Fruit fly (Drosophila melanogaster) whole organism, embryonic: ENCODE data around the gene BuGZ.

ENCODE experiments used
- Ada2b ChIP-seq: fragments of 200-800 bp; sonication (Bioruptor generic); IDR thresholded peaks from 2 replicates; pipeline ENCODE4 v1.3.6; 2022; ENCODE audit warnings: missing biosample characterization, missing genetic modification characterization
- B-H1 ChIP-seq: fragments of 200-800 bp; sonication (Bioruptor generic); IDR thresholded peaks from 3 replicates; pipeline ENCODE4 v1.3.6; 2022; ENCODE audit warnings: missing biosample characterization, missing genetic modification characterization
- Bgb ChIP-seq: fragments of 200-800 bp; sonication (Bioruptor generic); IDR thresholded peaks from 2 replicates; pipeline ENCODE4 v1.3.6; 2022; ENCODE audit warnings: missing biosample characterization, missing genetic modification characterization; ENCODE audit not compliant: partially characterized antibody
- C15 ChIP-seq: fragments of 200-800 bp; sonication (Bioruptor generic); IDR thresholded peaks from 3 replicates; pipeline ENCODE4 v1.3.6; 2022; ENCODE audit warnings: missing biosample characterization, missing genetic modification characterization
- CG10565 ChIP-seq: fragments of 200-800 bp; sonication (Bioruptor generic); optimal IDR thresholded peaks from 3 replicates; lab custom pipeline; 2016; ENCODE audit warnings: missing biosample characterization, mild to moderate bottlenecking, missing genetic modification characterization
- CG12155 ChIP-seq: fragments of 200-800 bp; sonication (Bioruptor generic); optimal IDR thresholded peaks from 3 replicates; lab custom pipeline; 2016; ENCODE audit warnings: missing biosample characterization, missing genetic modification characterization
- CG12942 ChIP-seq: fragments of 200-800 bp; sonication (Bioruptor generic); optimal IDR thresholded peaks from 3 replicates; lab custom pipeline; 2016; ENCODE audit warnings: missing biosample characterization, missing genetic modification characterization
- CG13287 ChIP-seq: fragments of 200-800 bp; sonication (Bioruptor generic); IDR thresholded peaks from 2 replicates; pipeline ENCODE4 v1.3.6; 2022; ENCODE audit warnings: missing biosample characterization, missing genetic modification characterization; ENCODE audit not compliant: partially characterized antibody
- CG13894 ChIP-seq: fragments of 200-800 bp; sonication (Bioruptor generic); optimal IDR thresholded peaks from 3 replicates; lab custom pipeline; 2018; ENCODE audit warnings: missing biosample characterization, mild to moderate bottlenecking, missing genetic modification characterization, moderate library complexity
- CG14014 ChIP-seq: fragments of 200-800 bp; sonication (Bioruptor generic); IDR thresholded peaks from 2 replicates; pipeline ENCODE4 v1.3.6; 2022; ENCODE audit warnings: missing biosample characterization, missing genetic modification characterization
- CG14441 ChIP-seq: fragments of 200-800 bp; sonication (Bioruptor generic); IDR thresholded peaks from 2 replicates; pipeline ENCODE4 v1.3.6; 2022; ENCODE audit warnings: missing biosample characterization, missing genetic modification characterization
- CG1602 ChIP-seq: fragments of 200-800 bp; sonication (Bioruptor generic); optimal IDR thresholded peaks from 3 replicates; lab custom pipeline; 2016; ENCODE audit warnings: missing biosample characterization, missing genetic modification characterization
- CG1603 ChIP-seq: fragments of 200-800 bp; sonication (Bioruptor generic); optimal IDR thresholded peaks from 2 replicates; lab custom pipeline; 2019; ENCODE audit warnings: missing biosample characterization, mild to moderate bottlenecking, missing genetic modification characterization, moderate library complexity
- CG1832 ChIP-seq: fragments of 200-800 bp; sonication (Bioruptor generic); optimal IDR thresholded peaks from 2 replicates; lab custom pipeline; 2017; ENCODE audit warnings: missing biosample characterization, mild to moderate bottlenecking, missing genetic modification characterization, inconsistent platforms
- CG18476 ChIP-seq: fragments of 200-800 bp; sonication (Bioruptor generic); optimal IDR thresholded peaks from 2 replicates; lab custom pipeline; 2016; ENCODE audit warnings: missing biosample characterization, mild to moderate bottlenecking, missing genetic modification characterization
- CG2116 ChIP-seq: fragments of 200-800 bp; sonication (Bioruptor generic); optimal IDR thresholded peaks from 3 replicates; lab custom pipeline; 2018; ENCODE audit warnings: missing biosample characterization, mild to moderate bottlenecking, missing genetic modification characterization
- CG2678 ChIP-seq: fragments of 200-800 bp; sonication (Bioruptor generic); optimal IDR thresholded peaks from 3 replicates; lab custom pipeline; 2019; ENCODE audit warnings: missing biosample characterization, mild to moderate bottlenecking, missing genetic modification characterization, moderate library complexity
- CG32532 ChIP-seq: fragments of 200-800 bp; sonication (Bioruptor generic); IDR thresholded peaks from 2 replicates; pipeline ENCODE4 v1.3.6; 2022; ENCODE audit warnings: missing biosample characterization, missing genetic modification characterization
- CG32772 ChIP-seq: fragments of 200-800 bp; sonication (Bioruptor generic); IDR thresholded peaks from 2 replicates; pipeline ENCODE4 v1.3.6; 2022; ENCODE audit warnings: missing biosample characterization, missing genetic modification characterization
- CG34224 ChIP-seq: fragments of 200-800 bp; sonication (Bioruptor generic); IDR thresholded peaks from 3 replicates; pipeline ENCODE4 v1.3.6; 2022; ENCODE audit warnings: missing biosample characterization, missing genetic modification characterization; ENCODE audit not compliant: partially characterized antibody
- CG5245 ChIP-seq: fragments of 200-800 bp; sonication (Bioruptor generic); optimal IDR thresholded peaks from 3 replicates; lab custom pipeline; 2016; ENCODE audit warnings: missing biosample characterization, missing genetic modification characterization
- CG7839 ChIP-seq: fragments of 200-800 bp; sonication (Bioruptor generic); optimal IDR thresholded peaks from 3 replicates; lab custom pipeline; 2018; ENCODE audit warnings: missing biosample characterization, mild to moderate bottlenecking, missing genetic modification characterization, moderate library complexity
- CkIIα-i1 ChIP-seq: fragments of 200-800 bp; sonication (Bioruptor generic); IDR thresholded peaks from 2 replicates; pipeline ENCODE4 v1.3.6; 2022; ENCODE audit warnings: missing biosample characterization, missing genetic modification characterization
- Dll ChIP-seq: fragments of 200-800 bp; sonication (Bioruptor generic); IDR thresholded peaks from 4 replicates; pipeline ENCODE4 v1.3.6; 2022; ENCODE audit warnings: missing biosample characterization, missing genetic modification characterization; ENCODE audit not compliant: partially characterized antibody
- HHEX ChIP-seq: fragments of 200-800 bp; sonication (Bioruptor generic); optimal IDR thresholded peaks from 3 replicates; lab custom pipeline; 2017; ENCODE audit warnings: missing biosample characterization, mild to moderate bottlenecking, missing genetic modification characterization, missing genetic modification reagents
- Meics ChIP-seq: fragments of 200-800 bp; sonication (Bioruptor generic); optimal IDR thresholded peaks from 2 replicates; lab custom pipeline; 2017; ENCODE audit warnings: missing biosample characterization, mild to moderate bottlenecking, missing genetic modification characterization
- Nf-YA ChIP-seq: fragments of 200-800 bp; sonication (Bioruptor generic); IDR thresholded peaks from 2 replicates; pipeline ENCODE4 v1.3.6; 2022; ENCODE audit warnings: missing biosample characterization, missing genetic modification characterization
- Nf-YB ChIP-seq: fragments of 200-800 bp; sonication (Bioruptor generic); optimal IDR thresholded peaks from 3 replicates; lab custom pipeline; 2019; ENCODE audit warnings: missing biosample characterization, mild to moderate bottlenecking, missing genetic modification characterization, moderate library complexity
- Nf-YC ChIP-seq: fragments of 200-800 bp; optimal IDR thresholded peaks from 3 replicates; lab custom pipeline; 2019; ENCODE audit warnings: missing biosample characterization, mild to moderate bottlenecking, missing genetic modification characterization, moderate library complexity
- Sox102F ChIP-seq: fragments of 200-800 bp; sonication (Bioruptor generic); optimal IDR thresholded peaks from 2 replicates; lab custom pipeline; 2018; ENCODE audit warnings: missing biosample characterization, mild to moderate bottlenecking, missing genetic modification characterization, moderate library complexity
- Sry-δ ChIP-seq: fragments of 200-800 bp; sonication (Bioruptor generic); optimal IDR thresholded peaks from 2 replicates; lab custom pipeline; 2016; ENCODE audit warnings: missing biosample characterization, missing genetic modification characterization
- Tbp ChIP-seq: fragments of >200 bp; optimal IDR thresholded peaks from 2 replicates; lab custom pipeline; 2018; ENCODE audit warnings: missing biosample characterization, missing genetic modification characterization
- amos ChIP-seq: fragments of 200-800 bp; sonication (Bioruptor generic); IDR thresholded peaks from 2 replicates; pipeline ENCODE4 v1.3.6; 2022; ENCODE audit warnings: missing biosample characterization, missing genetic modification characterization; ENCODE audit not compliant: partially characterized antibody
- aop ChIP-seq: fragments of 200-800 bp; sonication (Bioruptor generic); IDR thresholded peaks from 2 replicates; pipeline ENCODE4 v1.3.6; 2022; ENCODE audit warnings: missing biosample characterization, missing genetic modification characterization
- bbx ChIP-seq: fragments of 200-800 bp; sonication (Bioruptor generic); IDR thresholded peaks from 2 replicates; pipeline ENCODE4 v1.3.6; 2022; ENCODE audit warnings: missing biosample characterization, missing genetic modification characterization; ENCODE audit not compliant: partially characterized antibody
- dm ChIP-seq: fragments of 200-800 bp; sonication (Bioruptor generic); optimal IDR thresholded peaks from 3 replicates; lab custom pipeline; 2016; ENCODE audit warnings: missing biosample characterization, missing genetic modification characterization
- eve ChIP-seq, 2 experiments: fragments of >200 bp; optimal IDR thresholded peaks; 2 replicates each; lab custom pipeline; 2017; ENCODE audit warnings: missing biosample characterization in 2 of 2, missing genetic modification characterization in 2 of 2
- grn ChIP-seq: fragments of 200-800 bp; sonication (Bioruptor generic); optimal IDR thresholded peaks from 3 replicates; lab custom pipeline; 2017; ENCODE audit warnings: missing biosample characterization, missing genetic modification characterization
- ind ChIP-seq: fragments of 200-800 bp; sonication (Bioruptor generic); optimal IDR thresholded peaks from 3 replicates; lab custom pipeline; 2016; ENCODE audit warnings: missing biosample characterization, missing genetic modification characterization
- insv ChIP-seq, 2 experiments: fragments of 200-800 bp; sonication (Bioruptor generic); optimal IDR thresholded peaks; 3 replicates each; lab custom pipeline; 2016 to 2018; ENCODE audit warnings: missing biosample characterization in 2 of 2, missing genetic modification characterization in 2 of 2
- jumu ChIP-seq: fragments of 200-800 bp; sonication (Bioruptor generic); optimal IDR thresholded peaks from 3 replicates; lab custom pipeline; 2016; ENCODE audit warnings: missing biosample characterization, missing genetic modification characterization
- kni ChIP-seq: fragments of 200-800 bp; sonication (Bioruptor generic); optimal IDR thresholded peaks from 3 replicates; lab custom pipeline; 2017; ENCODE audit warnings: mild to moderate bottlenecking, missing biosample characterization, missing genetic modification reagents, missing genetic modification characterization
- lab ChIP-seq: fragments of 200-800 bp; sonication (Bioruptor generic); optimal IDR thresholded peaks from 3 replicates; lab custom pipeline; 2017; ENCODE audit warnings: missing biosample characterization, missing genetic modification characterization, mild to moderate bottlenecking, moderate library complexity, missing genetic modification reagents
- lov ChIP-seq, 2 experiments: fragments of 200-800 bp in 1 of 2; fragments of >200 bp in 1 of 2; sonication (Bioruptor generic) in 1 of 2; IDR thresholded peaks in 1 of 2; optimal IDR thresholded peaks in 1 of 2; 2 replicates in 1 of 2; 3 replicates in 1 of 2; pipeline versions ENCODE4 v1.3.6 to Lab custom; 2017 to 2022; ENCODE audit warnings: missing biosample characterization in 1 of 2, missing genetic modification characterization in 1 of 2
- maf-S ChIP-seq: fragments of 200-800 bp; sonication (Bioruptor generic); optimal IDR thresholded peaks from 2 replicates; lab custom pipeline; 2016; ENCODE audit warnings: missing biosample characterization, missing genetic modification characterization
- shn ChIP-seq: fragments of 200-800 bp; sonication (Bioruptor generic); optimal IDR thresholded peaks from 3 replicates; lab custom pipeline; 2016; ENCODE audit warnings: missing biosample characterization, missing genetic modification characterization
- wor ChIP-seq: fragments of 200-800 bp; sonication (Bioruptor generic); IDR thresholded peaks from 2 replicates; pipeline ENCODE4 v1.3.6; 2022; ENCODE audit warnings: missing biosample characterization, missing genetic modification characterization

Gene BuGZ

dm6 chr2L:16720707-16721700, 22.2 kb upstream of the BuGZ start (continued):
- TF ChIP-seq CG14014 (GFP tag; lab: Robert Waterston, UW): peak; percentile 94
- peak; percentile 89 for TF ChIP-seq Nf-YA (GFP tag; lab: Robert Waterston, UW)
- TF ChIP-seq insv (GFP tag; optimal IDR thresholded peaks at IDR 0.05; lab: Kevin White, UChicago): peak in 1 of 2 experiments; percentile 52
- TF ChIP-seq maf-S (GFP tag; lab: Kevin White, UChicago): peak; percentile 66
- peak; percentile 90 for TF ChIP-seq wor
- TF ChIP-seq ind (GFP tag; lab: Kevin White, UChicago): peak; percentile 95
- peak; percentile 91 for TF ChIP-seq CG5245 (GFP tag; lab: Kevin White, UChicago)
- TF ChIP-seq CG14441: peak; percentile 97
- TF ChIP-seq dm (GFP tag; lab: Kevin White, UChicago): peak; percentile 21
- peak; percentile 35 for TF ChIP-seq Sry-δ (GFP tag; lab: Kevin White, UChicago)
- peak; percentile 64 for TF ChIP-seq Nf-YC (tag; lab: Kevin White, UChicago)
- peak; percentile 95 for TF ChIP-seq lab (GFP tag; lab: Kevin White, UChicago)
- no peak for TF ChIP-seq CG13287 (GFP tag; lab: Robert Waterston, UW)
- peak; percentile 81 for TF ChIP-seq CG12942
- TF ChIP-seq CG13894: peak; percentile 57
- peak; percentile 95 for TF ChIP-seq CG2678 (tag; lab: Kevin White, UChicago)
- peak; percentile 94 for TF ChIP-seq CG7839 (tag; lab: Kevin White, UChicago)
- TF ChIP-seq CkIIα-i1 (GFP tag; lab: Robert Waterston, UW): peak; percentile 62; the same call in 1 of the 2 replicates
- TF ChIP-seq shn (GFP tag; lab: Kevin White, UChicago): peak; percentile 67
- peak; percentile 93 for TF ChIP-seq HHEX (GFP tag; lab: Kevin White, UChicago)
- TF ChIP-seq Sox102F (GFP tag; lab: Kevin White, UChicago): peak; percentile 96
- TF ChIP-seq CG2116 (GFP tag; lab: Kevin White, UChicago): peak; percentile 64
- peak; percentile 79 for TF ChIP-seq CG12155 (GFP tag; lab: Kevin White, UChicago)
- no peak for TF ChIP-seq Tbp (GFP tag; lab: Kevin White, UChicago)
- peak in 1 of 2 experiments; percentile 97 for TF ChIP-seq eve (GFP tag; optimal IDR thresholded peaks at IDR 0.05; lab: Kevin White, UChicago)
- peak; percentile 69 for TF ChIP-seq CG10565
- TF ChIP-seq Ada2b: peak; percentile 87
- peak; percentile 83 for TF ChIP-seq aop (GFP tag; lab: Robert Waterston, UW)
- peak; percentile 69 for TF ChIP-seq CG1603
- TF ChIP-seq Dll: no peak
- no peak for TF ChIP-seq Bgb (GFP tag; lab: Robert Waterston, UW)
- TF ChIP-seq CG32772: peak; percentile 95
- TF ChIP-seq kni (GFP tag; lab: Kevin White, UChicago): no peak
- peak; percentile 90; the same call in 2 of the 3 replicates for TF ChIP-seq C15
- peak; percentile 94 for TF ChIP-seq CG18476 (GFP tag; lab: Kevin White, UChicago)
- TF ChIP-seq lov (optimal IDR thresholded peaks at IDR 0.05; lab: Kevin White, UChicago): no peak
- peak; percentile 95 for TF ChIP-seq lov (GFP tag; IDR thresholded peaks at IDR 0.05; lab: Robert Waterston, UW)
- TF ChIP-seq Nf-YB (GFP tag; lab: Kevin White, UChicago): peak; percentile 60
- peak; percentile 95 for TF ChIP-seq B-H1 (GFP tag; lab: Robert Waterston, UW)
- TF ChIP-seq CG1832: peak; percentile 1
- TF ChIP-seq CG34224 (GFP tag; lab: Robert Waterston, UW): no peak
- TF ChIP-seq jumu (GFP tag; lab: Kevin White, UChicago): peak; percentile 61
- peak; percentile 55 for TF ChIP-seq grn (GFP tag; lab: Kevin White, UChicago)
- no peak; the same call in 1 of the 2 replicates for TF ChIP-seq amos (GFP tag; lab: Robert Waterston, UW)
- TF ChIP-seq bbx (GFP tag; lab: Robert Waterston, UW): 0 out of 2 replicates have a peak, but pooled peaks have one; percentile 17
- TF ChIP-seq CG1602: peak; percentile 86
- TF ChIP-seq CG32532 (GFP tag; lab: Robert Waterston, UW): peak; percentile 95
- TF ChIP-seq Meics (GFP tag; lab: Kevin White, UChicago): peak; percentile 91
